Fruit fly (Drosophila melanogaster) whole organism, embryonic: ENCODE data around the gene CG3224.

Experiments used
- Adf1 ChIP-seq: fragments of 200-800 bp; sonication (Bioruptor generic); IDR thresholded peaks from 2 replicates; pipeline ENCODE4 v1.3.6; 2022; ENCODE audit warnings: missing biosample characterization, missing genetic modification characterization
- Aef1 ChIP-seq: fragments of 200-800 bp; sonication (Bioruptor generic); IDR thresholded peaks from 3 replicates; pipeline ENCODE4 v1.3.6; 2022; ENCODE audit warnings: missing biosample characterization, missing genetic modification characterization
- C15 ChIP-seq: fragments of 200-800 bp; sonication (Bioruptor generic); IDR thresholded peaks from 3 replicates; pipeline ENCODE4 v1.3.6; 2022; ENCODE audit warnings: missing biosample characterization, missing genetic modification characterization
- CG10543 ChIP-seq: fragments of 200-800 bp; sonication (Bioruptor generic); optimal IDR thresholded peaks from 3 replicates; lab custom pipeline; 2017; ENCODE audit warnings: missing biosample characterization, mild to moderate bottlenecking, missing genetic modification characterization, moderate library complexity
- CG10565 ChIP-seq: fragments of 200-800 bp; sonication (Bioruptor generic); optimal IDR thresholded peaks from 3 replicates; lab custom pipeline; 2016; ENCODE audit warnings: missing biosample characterization, mild to moderate bottlenecking, missing genetic modification characterization
- CG11085 ChIP-seq: fragments of 200-800 bp; sonication (Bioruptor generic); IDR thresholded peaks from 2 replicates; pipeline ENCODE4 v1.3.6; 2022; ENCODE audit warnings: missing biosample characterization, missing genetic modification characterization
- CG12236 ChIP-seq: fragments of 200-800 bp; sonication (Bioruptor generic); optimal IDR thresholded peaks from 2 replicates; lab custom pipeline; 2016; ENCODE audit warnings: missing biosample characterization, missing genetic modification characterization
- CG13287 ChIP-seq: fragments of 200-800 bp; sonication (Bioruptor generic); IDR thresholded peaks from 2 replicates; pipeline ENCODE4 v1.3.6; 2022; ENCODE audit warnings: missing biosample characterization, missing genetic modification characterization; ENCODE audit not compliant: partially characterized antibody
- CG13296 ChIP-seq: fragments of 200-800 bp; sonication (Bioruptor generic); optimal IDR thresholded peaks from 3 replicates; lab custom pipeline; 2018; ENCODE audit warnings: missing biosample characterization, mild to moderate bottlenecking, missing genetic modification characterization
- CG13775 ChIP-seq: fragments of 200-800 bp; sonication (Bioruptor generic); optimal IDR thresholded peaks from 3 replicates; lab custom pipeline; 2017; ENCODE audit warnings: missing biosample characterization, mild to moderate bottlenecking, missing genetic modification characterization
- CG14710 ChIP-seq: fragments of 200-800 bp; sonication (Bioruptor generic); optimal IDR thresholded peaks from 3 replicates; lab custom pipeline; 2019; ENCODE audit warnings: missing biosample characterization, mild to moderate bottlenecking, missing genetic modification characterization, moderate library complexity
- CG15514 ChIP-seq: fragments of 200-800 bp; sonication (Bioruptor generic); optimal IDR thresholded peaks from 3 replicates; lab custom pipeline; 2017; ENCODE audit warnings: missing biosample characterization, missing genetic modification characterization, mild to moderate bottlenecking, moderate library complexity, missing genetic modification reagents
- CG17568 ChIP-seq: fragments of 200-800 bp; sonication (Bioruptor generic); optimal IDR thresholded peaks from 2 replicates; lab custom pipeline; 2018; ENCODE audit warnings: missing biosample characterization, mild to moderate bottlenecking, missing genetic modification characterization, moderate library complexity
- CG18011 ChIP-seq: fragments of 200-800 bp; sonication (Bioruptor generic); optimal IDR thresholded peaks from 2 replicates; lab custom pipeline; 2017; ENCODE audit warnings: missing biosample characterization, missing genetic modification characterization, mild to moderate bottlenecking, moderate library complexity, missing genotype
- CG3065 ChIP-seq: fragments of 200-800 bp; sonication (Bioruptor generic); optimal IDR thresholded peaks from 2 replicates; lab custom pipeline; 2016; ENCODE audit warnings: missing biosample characterization, missing genetic modification characterization
- CG3163 ChIP-seq: fragments of 200-800 bp; sonication (Bioruptor generic); optimal IDR thresholded peaks from 3 replicates; lab custom pipeline; 2016; ENCODE audit warnings: missing biosample characterization, missing genetic modification characterization
- CG34224 ChIP-seq: fragments of 200-800 bp; sonication (Bioruptor generic); IDR thresholded peaks from 3 replicates; pipeline ENCODE4 v1.3.6; 2022; ENCODE audit warnings: missing biosample characterization, missing genetic modification characterization; ENCODE audit not compliant: partially characterized antibody
- CG3838 ChIP-seq: fragments of 200-800 bp; sonication (Bioruptor generic); optimal IDR thresholded peaks from 3 replicates; lab custom pipeline; 2016; ENCODE audit warnings: missing biosample characterization, missing genetic modification characterization
- CG3847 ChIP-seq: fragments of 200-800 bp; sonication (Bioruptor generic); IDR thresholded peaks from 2 replicates; pipeline ENCODE4 v1.3.6; 2022; ENCODE audit warnings: missing biosample characterization, missing genetic modification characterization
- CG4820 ChIP-seq: fragments of 200-800 bp; sonication (Bioruptor generic); optimal IDR thresholded peaks from 3 replicates; lab custom pipeline; 2016; ENCODE audit warnings: missing biosample characterization, missing genetic modification characterization
- CG8924 ChIP-seq: fragments of 200-800 bp; optimal IDR thresholded peaks from 3 replicates; lab custom pipeline; 2019; ENCODE audit warnings: missing biosample characterization, mild to moderate bottlenecking, missing genetic modification characterization, moderate library complexity
- Dad ChIP-seq: fragments of 200-800 bp; sonication (Bioruptor generic); optimal IDR thresholded peaks from 3 replicates; lab custom pipeline; 2016; ENCODE audit warnings: missing biosample characterization, missing genetic modification characterization
- Dbx ChIP-seq: fragments of 200-800 bp; sonication (Bioruptor generic); IDR thresholded peaks from 3 replicates; pipeline ENCODE4 v1.3.6; 2022; ENCODE audit warnings: missing biosample characterization, missing genetic modification characterization
- Dref ChIP-seq: fragments of 200-800 bp; sonication (Bioruptor generic); IDR thresholded peaks from 2 replicates; pipeline ENCODE4 v1.3.6; 2022; ENCODE audit warnings: missing biosample characterization, missing genetic modification characterization
- Fer2 ChIP-seq: fragments of 200-800 bp; sonication (Bioruptor generic); optimal IDR thresholded peaks from 2 replicates; lab custom pipeline; 2018; ENCODE audit warnings: missing biosample characterization, mild to moderate bottlenecking, missing genetic modification characterization, moderate library complexity
- Fer3 ChIP-seq: fragments of 200-800 bp; sonication (Bioruptor generic); optimal IDR thresholded peaks from 2 replicates; lab custom pipeline; 2018; ENCODE audit warnings: missing biosample characterization, mild to moderate bottlenecking, missing genetic modification characterization, moderate library complexity
- H15 ChIP-seq: fragments of 200-800 bp; sonication (Bioruptor generic); IDR thresholded peaks from 3 replicates; pipeline ENCODE4 v1.3.6; 2022; ENCODE audit warnings: missing biosample characterization, missing genetic modification characterization
- H2.0 ChIP-seq: fragments of 200-800 bp; sonication (Bioruptor generic); IDR thresholded peaks from 2 replicates; pipeline ENCODE4 v1.3.6; 2022; ENCODE audit warnings: missing biosample characterization, missing genetic modification characterization
- Hr78 ChIP-seq, 2 experiments: fragments of 200-800 bp in 1 of 2; fragments of >200 bp in 1 of 2; sonication (Bioruptor generic) in 1 of 2; optimal IDR thresholded peaks; 2 replicates each; lab custom pipeline; 2017 to 2019; ENCODE audit warnings: missing biosample characterization in 2 of 2, missing genetic modification characterization in 2 of 2, mild to moderate bottlenecking in 1 of 2, moderate library complexity in 1 of 2
- Hsf ChIP-seq: fragments of 200-800 bp; sonication (Bioruptor generic); optimal IDR thresholded peaks from 3 replicates; lab custom pipeline; 2016; ENCODE audit warnings: missing biosample characterization, missing genetic modification characterization
- Spps ChIP-seq: fragments of 200-800 bp; sonication (Bioruptor generic); optimal IDR thresholded peaks from 2 replicates; lab custom pipeline; 2018; ENCODE audit warnings: missing biosample characterization, mild to moderate bottlenecking, missing genetic modification characterization
- Tbp ChIP-seq: fragments of >200 bp; optimal IDR thresholded peaks from 2 replicates; lab custom pipeline; 2018; ENCODE audit warnings: missing biosample characterization, missing genetic modification characterization
- Vsx1 ChIP-seq: fragments of 200-800 bp; sonication (Bioruptor generic); optimal IDR thresholded peaks from 2 replicates; lab custom pipeline; 2017; ENCODE audit warnings: missing biosample characterization, mild to moderate bottlenecking, missing genetic modification characterization, missing genetic modification reagents
- al ChIP-seq: fragments of 200-800 bp; sonication (Bioruptor generic); IDR thresholded peaks from 2 replicates; pipeline ENCODE4 v1.3.6; 2022; ENCODE audit warnings: missing biosample characterization, missing genetic modification characterization
- crol ChIP-seq: fragments of 200-800 bp; sonication (Bioruptor generic); IDR thresholded peaks from 2 replicates; pipeline ENCODE4 v1.3.6; 2022; ENCODE audit warnings: missing biosample characterization, missing genetic modification characterization
- disco-r ChIP-seq: fragments of 200-800 bp; sonication (Bioruptor generic); optimal IDR thresholded peaks from 2 replicates; lab custom pipeline; 2016; ENCODE audit warnings: missing biosample characterization, missing genetic modification characterization
- gt ChIP-seq: fragments of 200-800 bp; sonication (Bioruptor generic); IDR thresholded peaks from 2 replicates; pipeline ENCODE4 v1.3.6; 2022; ENCODE audit warnings: missing biosample characterization, missing genetic modification characterization
- ham ChIP-seq: fragments of 200-800 bp; sonication (Bioruptor generic); IDR thresholded peaks from 2 replicates; pipeline ENCODE4 v1.3.6; 2022; ENCODE audit warnings: missing biosample characterization, missing genetic modification characterization
- mam ChIP-seq: fragments of 200-800 bp; sonication (Bioruptor generic); optimal IDR thresholded peaks from 3 replicates; lab custom pipeline; 2016; ENCODE audit warnings: missing biosample characterization, missing genetic modification characterization
- nau ChIP-seq: fragments of 200-800 bp; sonication (Bioruptor generic); optimal IDR thresholded peaks from 3 replicates; lab custom pipeline; 2017; ENCODE audit warnings: missing biosample characterization, mild to moderate bottlenecking, missing genetic modification characterization, missing genetic modification reagents
- oc ChIP-seq: fragments of 200-800 bp; sonication (Bioruptor generic); optimal IDR thresholded peaks from 2 replicates; lab custom pipeline; 2018; ENCODE audit warnings: missing biosample characterization, mild to moderate bottlenecking, missing genetic modification characterization, moderate library complexity
- otp ChIP-seq: fragments of 200-800 bp; sonication (Bioruptor generic); IDR thresholded peaks from 3 replicates; pipeline ENCODE4, ENCODE4 v1.3.6; 2022; ENCODE audit warnings: missing biosample characterization, missing genetic modification characterization
- pan ChIP-seq, 4 experiments: fragments of >200 bp in 3 of 4; fragments of 200-800 bp in 1 of 4; sonication (Bioruptor generic) in 1 of 4; optimal IDR thresholded peaks in 3 of 4; IDR thresholded peaks in 1 of 4; 2 replicates each; pipeline versions ENCODE4 v1.3.6 to Lab custom; 2017 to 2022; ENCODE audit warnings: missing biosample characterization in 2 of 4, missing genetic modification characterization in 2 of 4, mixed read lengths in 1 of 4
- pb ChIP-seq: fragments of 200-800 bp; sonication (Bioruptor generic); optimal IDR thresholded peaks from 3 replicates; lab custom pipeline; 2016; ENCODE audit warnings: missing biosample characterization, missing genetic modification characterization
- pfk ChIP-seq: fragments of 200-800 bp; sonication (Bioruptor generic); optimal IDR thresholded peaks from 2 replicates; lab custom pipeline; 2018; ENCODE audit warnings: missing biosample characterization, mild to moderate bottlenecking, missing genetic modification characterization, moderate library complexity
- pros ChIP-seq: fragments of 200-800 bp; sonication (Bioruptor generic); optimal IDR thresholded peaks from 3 replicates; lab custom pipeline; 2019; ENCODE audit warnings: missing biosample characterization, mild to moderate bottlenecking, missing genetic modification characterization, moderate library complexity
- repo ChIP-seq: fragments of 200-800 bp; sonication (Bioruptor generic); optimal IDR thresholded peaks from 2 replicates; lab custom pipeline; 2016; ENCODE audit warnings: missing biosample characterization, missing genetic modification characterization
- sna ChIP-seq: fragments of 200-800 bp; sonication (Bioruptor generic); IDR thresholded peaks from 2 replicates; pipeline ENCODE4 v1.3.6; 2022; ENCODE audit warnings: missing biosample characterization, missing genetic modification characterization; ENCODE audit not compliant: partially characterized antibody
- twi ChIP-seq: fragments of 200-800 bp; optimal IDR thresholded peaks from 2 replicates; lab custom pipeline; 2019; ENCODE audit warnings: missing biosample characterization, mild to moderate bottlenecking, missing genetic modification characterization, moderate library complexity

The CG3224 gene

dm6 chrX:6656023-6656594, 5.2 kb downstream of the CG3224 start (continued):
- TF ChIP-seq Fer2 (peak; percentile 49), pb (GFP tag; lab: Kevin White, UChicago) (peak; percentile 71), Aef1 (peak; percentile 78), sna (GFP tag; lab: Robert Waterston, UW) (no peak), CG13287 (no peak), ham (GFP tag; lab: Robert Waterston, UW) (0 out of 2 replicates have a peak, but pooled peaks have one; percentile 20), repo (GFP tag; lab: Kevin White, UChicago) (peak; percentile 63), CG13775 (GFP tag; lab: Kevin White, UChicago) (peak; percentile 80), CG17568 (GFP tag; lab: Kevin White, UChicago) (peak; percentile 63), H15 (peak; percentile 65; the same call in 2 of the 3 replicates), CG3838 (GFP tag; lab: Kevin White, UChicago) (peak; percentile 26), CG4820 (peak; percentile 77), twi (tag; lab: Kevin White, UChicago) (peak; percentile 56), Adf1 (GFP tag; lab: Robert Waterston, UW) (peak; percentile 40), Fer3 (tag; lab: Kevin White, UChicago) (peak; percentile 81), otp (GFP tag; lab: Robert Waterston, UW) (peak; percentile 73), CG11085 (GFP tag; lab: Robert Waterston, UW) (peak; percentile 76), mam (peak; percentile 86), Dref (0 out of 2 replicates have a peak, but pooled peaks have one; percentile 18), crol (GFP tag; lab: Robert Waterston, UW) (no peak), CG15514 (GFP tag; lab: Kevin White, UChicago) (peak; percentile 71), CG3163 (GFP tag; lab: Kevin White, UChicago) (peak; percentile 31), C15 (GFP tag; lab: Robert Waterston, UW) (peak; percentile 70; the same call in 1 of the 3 replicates), CG14710 (tag; lab: Kevin White, UChicago) (peak; percentile 73), Dbx (GFP tag; lab: Robert Waterston, UW) (peak; percentile 75), CG10543 (peak; percentile 54), Dad (peak; percentile 75), disco-r (GFP tag; lab: Kevin White, UChicago) (peak; percentile 65), pan (optimal IDR thresholded peaks at IDR 0.05; lab: Kevin White, UChicago) (no peak), pan (GFP tag; optimal IDR thresholded peaks at IDR 0.05 in 1 of 2, IDR thresholded peaks at IDR 0.05 in 1 of 2) (peak in 1 of 2 experiments; percentile 83), Hr78 (GFP tag; optimal IDR thresholded peaks at IDR 0.05; lab: Kevin White, UChicago) (peak in 1 of 2 experiments; percentile 50), CG18011 (GFP tag; lab: Kevin White, UChicago) (peak; percentile 58), CG13296 (GFP tag; lab: Kevin White, UChicago) (peak; percentile 80), CG34224 (GFP tag; lab: Robert Waterston, UW) (no peak), pfk (GFP tag; lab: Kevin White, UChicago) (no peak), oc (peak; percentile 64), pros (GFP tag; lab: Kevin White, UChicago) (no peak), H2.0 (GFP tag; lab: Robert Waterston, UW) (peak; percentile 71), Spps (no peak), Hsf (GFP tag; lab: Kevin White, UChicago) (peak; percentile 83), CG10565 (GFP tag; lab: Kevin White, UChicago) (no peak), gt (GFP tag; lab: Robert Waterston, UW) (peak; percentile 40; the same call in 1 of the 2 replicates), Tbp (no peak), CG3847 (GFP tag; lab: Robert Waterston, UW) (peak; percentile 74), Vsx1 (peak; percentile 62), al (GFP tag; lab: Robert Waterston, UW) (peak; percentile 71; the same call in 1 of the 2 replicates), nau (peak; percentile 83), CG3065 (GFP tag; lab: Kevin White, UChicago) (peak; percentile 15), CG12236 (GFP tag; lab: Kevin White, UChicago) (peak; percentile 68), CG8924 (tag; lab: Kevin White, UChicago) (peak; percentile 86)
